Worm (Caenorhabditis elegans): ENCODE results near the gene snx-17.

Gene snx-17

DNA sequence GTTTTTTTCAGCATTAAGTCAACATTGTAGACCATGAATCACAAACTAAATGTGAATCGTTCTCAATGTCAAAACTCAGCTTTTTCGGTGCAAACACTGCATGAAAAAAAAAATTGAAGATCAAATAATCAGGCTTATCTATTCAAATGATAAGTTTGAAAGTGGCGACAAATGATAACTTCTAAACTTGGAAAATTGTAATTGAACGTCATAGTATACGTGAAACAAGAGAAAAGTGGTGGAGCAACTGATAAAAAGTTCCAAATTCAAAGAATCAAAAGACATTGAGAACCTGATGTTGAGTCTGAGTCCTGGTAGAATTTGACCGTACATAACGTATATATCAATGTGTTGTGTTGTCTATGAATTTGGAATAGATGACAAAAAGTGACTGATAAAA, 41.1 kb upstream of the snx-17 start:
- TF ChIP-seq flt-1 (GFP tag; IDR thresholded peaks at IDR 0.05) (no peak), ceh-13 (GFP tag; optimal IDR thresholded peaks at IDR 0.05) (no peak), hmbx-1 (tag; optimal IDR thresholded peaks at IDR 0.05) (no peak), tra-4 (tag; optimal IDR thresholded peaks at IDR 0.05) (no peak), hnd-1 (tag; optimal IDR thresholded peaks at IDR 0.05) (no peak), F13C5.2 (tag; optimal IDR thresholded peaks at IDR 0.05) (no peak), ets-7 (tag; optimal IDR thresholded peaks at IDR 0.05) (no peak), ceh-36 (tag; optimal IDR thresholded peaks at IDR 0.05) (no peak), sea-1 (GFP tag; conservative IDR thresholded peaks at IDR 0.05) (no peak), pes-1 (GFP tag; IDR thresholded peaks at IDR 0.05) (no peak), tbx-11 (GFP tag; IDR thresholded peaks at IDR 0.05) (no peak), scrt-1 (GFP tag; IDR thresholded peaks at IDR 0.05) (no peak), hmg-4 (GFP tag; optimal IDR thresholded peaks at IDR 0.05) (no peak), ama-1 (optimal IDR thresholded peaks at IDR 0.05) (no peak), aly-1 (tag; optimal IDR thresholded peaks at IDR 0.05) (no peak), tbx-37 (GFP tag; conservative IDR thresholded peaks at IDR 0.05) (no peak), B0310.2 (tag; optimal IDR thresholded peaks at IDR 0.05) (no peak)

DNA sequence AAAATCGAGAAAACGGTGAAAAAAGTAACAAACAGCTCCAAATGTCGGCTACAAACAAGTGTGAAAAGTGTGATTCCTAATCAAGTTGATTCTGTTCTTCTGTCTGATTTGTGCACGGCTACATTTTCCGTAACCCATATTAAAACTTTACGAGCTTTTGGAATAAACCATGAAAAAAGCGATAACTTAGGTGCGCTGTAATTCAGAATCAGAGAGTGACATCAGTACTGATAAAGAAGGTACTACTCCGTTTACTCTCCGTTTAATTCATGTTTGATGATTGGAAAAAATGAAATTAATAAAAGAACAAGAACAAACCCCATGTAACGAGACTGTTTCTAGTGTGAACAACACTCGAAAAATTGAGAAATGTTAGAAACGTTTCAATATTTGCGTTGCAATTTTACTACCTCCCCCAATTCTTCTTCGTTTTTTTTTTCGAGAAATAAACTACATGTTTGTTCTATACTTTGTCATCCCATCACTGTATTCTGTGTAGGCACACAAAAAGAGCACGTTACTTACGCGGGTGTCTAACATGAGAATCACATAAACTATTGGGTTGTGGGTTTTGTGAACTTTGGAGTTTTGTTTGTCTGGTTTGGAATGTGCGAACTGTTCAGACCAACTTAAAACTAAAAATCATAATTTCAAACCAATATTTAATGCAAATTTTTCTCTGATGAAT, 40.4 kb upstream of the snx-17 start:
- TF ChIP-seq pes-1 (GFP tag; IDR thresholded peaks at IDR 0.05): no peak
- TF ChIP-seq B0310.2 (tag; optimal IDR thresholded peaks at IDR 0.05): no peak
- TF ChIP-seq tbx-11 (GFP tag; IDR thresholded peaks at IDR 0.05): no peak
- TF ChIP-seq hmg-4 (GFP tag; optimal IDR thresholded peaks at IDR 0.05): no peak
- no peak for TF ChIP-seq aly-1 (tag; optimal IDR thresholded peaks at IDR 0.05)
- TF ChIP-seq ets-7 (tag; optimal IDR thresholded peaks at IDR 0.05): no peak
- no peak for TF ChIP-seq sea-1 (GFP tag; conservative IDR thresholded peaks at IDR 0.05)
- TF ChIP-seq ceh-36 (tag; optimal IDR thresholded peaks at IDR 0.05): no peak
- no peak for TF ChIP-seq F13C5.2 (tag; optimal IDR thresholded peaks at IDR 0.05)
- TF ChIP-seq hnd-1 (tag; optimal IDR thresholded peaks at IDR 0.05): no peak
- TF ChIP-seq tra-4 (tag; optimal IDR thresholded peaks at IDR 0.05): no peak

DNA sequence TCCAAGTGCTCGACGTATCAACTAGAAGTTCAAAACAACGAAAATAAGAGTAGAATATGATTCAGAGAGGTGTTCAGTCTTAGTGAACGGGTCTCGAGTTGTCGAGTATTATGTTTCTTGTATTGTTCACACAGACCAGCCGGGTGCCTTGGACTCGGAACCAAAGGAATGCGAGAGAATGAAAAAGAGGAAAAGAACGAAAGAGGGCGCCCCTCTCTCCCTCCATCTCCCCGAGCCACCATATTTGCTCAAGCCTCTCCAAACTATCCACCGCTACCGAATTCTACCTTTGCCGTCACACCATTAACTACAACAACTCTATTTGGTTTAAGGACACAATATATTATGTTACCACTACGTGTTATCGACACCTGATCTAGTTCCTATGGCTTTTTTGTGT, 39.7 kb upstream of the snx-17 start:
- TF ChIP-seq sea-1 (GFP tag; conservative IDR thresholded peaks at IDR 0.05): no peak
- no peak for TF ChIP-seq tra-4 (tag; optimal IDR thresholded peaks at IDR 0.05)
- no peak for TF ChIP-seq hmbx-1 (tag; optimal IDR thresholded peaks at IDR 0.05)
- no peak for TF ChIP-seq flt-1 (GFP tag; IDR thresholded peaks at IDR 0.05)
- TF ChIP-seq ceh-36 (tag; optimal IDR thresholded peaks at IDR 0.05): no peak
- TF ChIP-seq tbx-37 (GFP tag; conservative IDR thresholded peaks at IDR 0.05): no peak
- no peak for TF ChIP-seq pes-1 (GFP tag; IDR thresholded peaks at IDR 0.05)
- TF ChIP-seq ceh-13 (GFP tag; optimal IDR thresholded peaks at IDR 0.05): no peak
- TF ChIP-seq hmg-4 (GFP tag; optimal IDR thresholded peaks at IDR 0.05): no peak
- TF ChIP-seq B0310.2 (tag; optimal IDR thresholded peaks at IDR 0.05): no peak
- no peak for TF ChIP-seq F13C5.2 (tag; optimal IDR thresholded peaks at IDR 0.05)
- TF ChIP-seq ama-1 (optimal IDR thresholded peaks at IDR 0.05): no peak
- TF ChIP-seq aly-1 (tag; optimal IDR thresholded peaks at IDR 0.05): no peak
- no peak for TF ChIP-seq ets-7 (tag; optimal IDR thresholded peaks at IDR 0.05)
- TF ChIP-seq tbx-11 (GFP tag; IDR thresholded peaks at IDR 0.05): no peak
- no peak for TF ChIP-seq scrt-1 (GFP tag; IDR thresholded peaks at IDR 0.05)
- TF ChIP-seq hnd-1 (tag; optimal IDR thresholded peaks at IDR 0.05): no peak

DNA sequence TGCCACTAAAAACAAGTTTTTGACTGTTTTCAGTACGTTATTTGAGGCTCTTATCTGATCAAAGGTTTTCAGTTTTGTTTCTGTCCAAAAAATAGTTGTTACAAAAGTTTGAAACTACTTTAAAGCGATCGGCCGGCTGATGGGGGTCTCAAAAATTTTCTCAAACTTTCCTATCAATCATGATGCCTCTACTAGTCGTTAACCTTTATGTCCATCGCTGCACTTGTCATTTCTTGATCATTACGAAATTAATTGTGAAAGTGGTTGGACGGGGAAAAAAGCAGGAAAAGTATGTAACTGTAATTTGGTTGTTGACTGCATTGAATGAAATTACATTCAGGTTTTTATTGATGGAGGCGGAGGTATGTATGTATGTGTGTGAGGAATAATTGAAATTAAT, 37.8 kb upstream of the snx-17 start:
- TF ChIP-seq hnd-1 (tag; optimal IDR thresholded peaks at IDR 0.05) (no peak), flt-1 (GFP tag; IDR thresholded peaks at IDR 0.05) (no peak), aly-1 (tag; optimal IDR thresholded peaks at IDR 0.05) (no peak), ama-1 (optimal IDR thresholded peaks at IDR 0.05) (no peak)

DNA sequence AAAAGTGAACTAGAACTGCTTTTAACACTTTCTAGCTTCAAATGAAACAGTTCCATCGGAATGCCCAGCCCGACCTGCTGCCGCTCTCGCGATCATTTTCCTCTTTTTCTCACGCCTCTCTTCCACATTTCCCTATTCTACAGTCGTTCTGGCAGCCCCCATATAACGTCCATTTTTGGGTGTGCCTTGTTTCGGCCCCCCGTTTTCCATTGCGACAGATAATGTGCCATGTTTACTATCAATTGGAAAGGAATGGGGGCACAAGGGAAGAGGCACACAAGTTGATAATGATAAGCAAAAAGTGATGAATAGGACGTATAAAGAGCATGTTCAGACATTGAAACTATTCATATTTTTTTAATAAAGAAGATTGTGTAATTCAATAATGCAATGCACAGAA, 36.9 kb upstream of the snx-17 start:
- TF ChIP-seq hmg-4 (GFP tag; optimal IDR thresholded peaks at IDR 0.05) (peak; percentile 30), tbx-11 (GFP tag; IDR thresholded peaks at IDR 0.05) (0 out of 2 replicates have a peak, but pooled peaks have one; percentile 29), flt-1 (GFP tag; IDR thresholded peaks at IDR 0.05) (no peak), hnd-1 (tag; optimal IDR thresholded peaks at IDR 0.05) (no peak)

DNA sequence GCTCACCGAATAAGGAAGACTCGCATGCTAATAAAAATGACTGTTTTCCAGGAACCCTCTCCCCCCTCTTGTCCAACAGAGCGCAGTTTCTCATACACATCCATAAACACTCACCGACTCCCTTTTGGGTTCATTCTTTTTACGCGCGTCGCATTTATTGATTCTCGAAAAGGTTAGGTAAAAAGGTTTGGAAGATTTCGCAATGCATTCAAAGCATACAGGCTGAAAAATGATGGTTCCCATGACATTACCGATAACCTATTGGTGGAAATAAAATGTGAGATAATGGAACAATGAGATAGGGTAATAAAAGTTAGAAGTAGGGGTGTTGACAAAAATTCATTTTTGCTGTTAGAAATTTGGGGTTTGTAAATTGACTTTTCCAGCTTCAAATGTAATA, 36.4 kb upstream of the snx-17 start:
- no peak for TF ChIP-seq pes-1 (GFP tag; IDR thresholded peaks at IDR 0.05)
- TF ChIP-seq hnd-1 (tag; optimal IDR thresholded peaks at IDR 0.05): no peak
- TF ChIP-seq tbx-11 (GFP tag; IDR thresholded peaks at IDR 0.05): no peak
- TF ChIP-seq sea-1 (GFP tag; conservative IDR thresholded peaks at IDR 0.05): no peak
- no peak for TF ChIP-seq hmbx-1 (tag; optimal IDR thresholded peaks at IDR 0.05)
- TF ChIP-seq ceh-13 (GFP tag; optimal IDR thresholded peaks at IDR 0.05): no peak
- TF ChIP-seq B0310.2 (tag; optimal IDR thresholded peaks at IDR 0.05): no peak
- TF ChIP-seq ceh-36 (tag; optimal IDR thresholded peaks at IDR 0.05): no peak
- TF ChIP-seq ets-7 (tag; optimal IDR thresholded peaks at IDR 0.05): no peak
- TF ChIP-seq tbx-37 (GFP tag; conservative IDR thresholded peaks at IDR 0.05): no peak
- no peak for TF ChIP-seq F13C5.2 (tag; optimal IDR thresholded peaks at IDR 0.05)
- TF ChIP-seq tra-4 (tag; optimal IDR thresholded peaks at IDR 0.05): no peak
- no peak for TF ChIP-seq scrt-1 (GFP tag; IDR thresholded peaks at IDR 0.05)
- no peak for TF ChIP-seq flt-1 (GFP tag; IDR thresholded peaks at IDR 0.05)
- no peak for TF ChIP-seq ama-1 (optimal IDR thresholded peaks at IDR 0.05)
- TF ChIP-seq aly-1 (tag; optimal IDR thresholded peaks at IDR 0.05): no peak
- TF ChIP-seq hmg-4 (GFP tag; optimal IDR thresholded peaks at IDR 0.05): no peak

DNA sequence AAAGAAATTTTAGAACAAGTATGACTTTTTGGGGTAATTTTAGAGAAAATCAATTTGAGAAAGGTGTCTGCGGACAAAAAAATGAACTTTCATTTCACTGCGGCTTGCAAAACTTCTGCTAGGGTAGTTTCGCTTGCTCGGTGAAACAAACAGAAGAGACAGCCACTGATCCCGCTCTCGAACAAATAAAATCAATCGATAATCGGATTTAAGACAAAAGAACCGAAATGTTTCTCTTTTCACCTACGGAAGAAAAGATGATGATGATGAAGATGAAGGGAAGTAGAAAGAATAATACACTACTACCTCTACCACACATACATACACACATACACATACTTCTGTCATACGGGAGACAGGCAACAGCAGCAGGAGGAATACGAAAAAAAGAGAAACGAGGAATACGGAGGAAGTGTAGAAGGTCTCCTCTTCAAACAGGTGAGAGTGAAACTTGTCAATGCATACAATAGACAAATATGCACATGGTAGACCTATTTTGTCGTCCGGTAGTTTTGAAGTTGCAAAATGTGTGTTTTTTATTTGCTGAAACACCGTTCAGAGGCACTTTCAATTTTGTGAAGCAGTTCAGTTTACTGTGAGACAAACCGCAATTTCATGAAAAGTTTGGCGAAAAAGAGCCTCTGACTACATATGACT, 35.1 kb upstream of the snx-17 start:
- TF ChIP-seq ceh-36 (tag; optimal IDR thresholded peaks at IDR 0.05): no peak
- TF ChIP-seq scrt-1 (GFP tag; IDR thresholded peaks at IDR 0.05): no peak
- no peak for TF ChIP-seq ets-7 (tag; optimal IDR thresholded peaks at IDR 0.05)
- no peak for TF ChIP-seq hnd-1 (tag; optimal IDR thresholded peaks at IDR 0.05)
- no peak for TF ChIP-seq ceh-13 (GFP tag; optimal IDR thresholded peaks at IDR 0.05)
- TF ChIP-seq tbx-11 (GFP tag; IDR thresholded peaks at IDR 0.05): no peak
- no peak for TF ChIP-seq B0310.2 (tag; optimal IDR thresholded peaks at IDR 0.05)
- TF ChIP-seq hmg-4 (GFP tag; optimal IDR thresholded peaks at IDR 0.05): no peak
- TF ChIP-seq ama-1 (optimal IDR thresholded peaks at IDR 0.05): no peak
- TF ChIP-seq aly-1 (tag; optimal IDR thresholded peaks at IDR 0.05): no peak
- no peak for TF ChIP-seq flt-1 (GFP tag; IDR thresholded peaks at IDR 0.05)
- no peak for TF ChIP-seq F13C5.2 (tag; optimal IDR thresholded peaks at IDR 0.05)
- no peak for TF ChIP-seq hmbx-1 (tag; optimal IDR thresholded peaks at IDR 0.05)
- no peak for TF ChIP-seq pes-1 (GFP tag; IDR thresholded peaks at IDR 0.05)
- TF ChIP-seq tbx-37 (GFP tag; conservative IDR thresholded peaks at IDR 0.05): no peak
- no peak for TF ChIP-seq sea-1 (GFP tag; conservative IDR thresholded peaks at IDR 0.05)
